Worm (Caenorhabditis elegans) whole organism, L2 larva: ENCODE measurements around the gene cdr-6.

Experiments used
- F13H6.1 ChIP-seq: sonication (generic microtip); optimal IDR thresholded peaks from 2 replicates; lab custom pipeline; 2016; ENCODE audit warnings: missing genetic modification characterization, missing compliant biosample characterization
- ZK546.5 ChIP-seq: sonication (generic microtip); optimal IDR thresholded peaks from 2 replicates; lab custom pipeline; 2017; ENCODE audit warnings: missing biosample characterization, missing genetic modification characterization
- alr-1 ChIP-seq: fragments of 150-350 bp; optimal IDR thresholded peaks from 2 replicates; lab custom pipeline; 2014; ENCODE audit warnings: missing biosample characterization, missing genetic modification characterization
- aly-2 ChIP-seq: fragments of 150-350 bp; optimal IDR thresholded peaks from 2 replicates; lab custom pipeline; 2014; ENCODE audit warnings: missing biosample characterization, missing genetic modification characterization
- blmp-1 ChIP-seq: sonication (generic microtip); optimal IDR thresholded peaks from 2 replicates; lab custom pipeline; 2017; ENCODE audit warnings: missing genetic modification characterization, mild to moderate bottlenecking, missing compliant biosample characterization, antibody characterized with exemption, moderate library complexity; ENCODE audit not compliant: insufficient read depth
- ceh-82 ChIP-seq: fragments of 150-350 bp; optimal IDR thresholded peaks from 2 replicates; lab custom pipeline; 2014; ENCODE audit warnings: missing biosample characterization, missing genetic modification characterization
- crh-2 ChIP-seq: sonication (generic microtip); optimal IDR thresholded peaks from 2 replicates; lab custom pipeline; 2017; ENCODE audit warnings: missing biosample characterization, missing genetic modification characterization
- dmd-4 ChIP-seq: sonication (generic microtip); optimal IDR thresholded peaks from 2 replicates; lab custom pipeline; 2017; ENCODE audit warnings: missing biosample characterization, missing genetic modification characterization
- elt-1 ChIP-seq: fragments of 150-350 bp; optimal IDR thresholded peaks from 2 replicates; lab custom pipeline; 2014; ENCODE audit warnings: missing biosample characterization, missing genetic modification characterization
- elt-3 ChIP-seq: sonication (generic microtip); optimal IDR thresholded peaks from 2 replicates; lab custom pipeline; 2017; ENCODE audit warnings: missing biosample characterization, missing genetic modification characterization
- fos-1 ChIP-seq: fragments of 150-350 bp; optimal IDR thresholded peaks from 2 replicates; lab custom pipeline; 2014; ENCODE audit warnings: missing biosample characterization, missing genetic modification characterization
- gmeb-1 ChIP-seq: fragments of 150-350 bp; optimal IDR thresholded peaks from 2 replicates; lab custom pipeline; 2014; ENCODE audit warnings: missing biosample characterization, missing genetic modification characterization
- lin-11 ChIP-seq: fragments of 150-350 bp; sonication (generic microtip); optimal IDR thresholded peaks from 2 replicates; lab custom pipeline; 2014; ENCODE audit warnings: missing biosample characterization, missing genetic modification characterization, inconsistent platforms, mixed read lengths
- lin-39 ChIP-seq: fragments of 150-350 bp; optimal IDR thresholded peaks from 2 replicates; lab custom pipeline; 2014; ENCODE audit warnings: missing biosample characterization, missing genetic modification reagents, missing genetic modification characterization
- lsy-2 ChIP-seq, 2 experiments: fragments of 150-350 bp in 1 of 2; sonication (generic microtip) in 1 of 2; optimal IDR thresholded peaks; 2 replicates each; lab custom pipeline; 2014 to 2017; ENCODE audit warnings: missing biosample characterization in 2 of 2, missing genetic modification characterization in 2 of 2
- mab-5 ChIP-seq: fragments of 150-350 bp; optimal IDR thresholded peaks from 2 replicates; lab custom pipeline; 2014; ENCODE audit warnings: missing biosample characterization, missing genetic modification characterization
- mbf-1 ChIP-seq: sonication (generic microtip); optimal IDR thresholded peaks from 2 replicates; lab custom pipeline; 2017; ENCODE audit warnings: missing biosample characterization, missing genetic modification characterization
- mdl-1 ChIP-seq, 2 experiments: fragments of 150-350 bp in 1 of 2; sonication (generic microtip) in 1 of 2; optimal IDR thresholded peaks; 2 replicates each; lab custom pipeline; 2017; ENCODE audit warnings: missing biosample characterization in 2 of 2, missing genetic modification characterization in 2 of 2
- nhr-10 ChIP-seq: sonication (generic microtip); optimal IDR thresholded peaks from 2 replicates; lab custom pipeline; 2017; ENCODE audit warnings: missing biosample characterization, missing genetic modification characterization
- nhr-21 ChIP-seq: fragments of 150-350 bp; optimal IDR thresholded peaks from 2 replicates; lab custom pipeline; 2014; ENCODE audit warnings: missing biosample characterization, missing genetic modification characterization
- nhr-237 ChIP-seq: fragments of 150-350 bp; optimal IDR thresholded peaks from 2 replicates; lab custom pipeline; 2014; ENCODE audit warnings: missing biosample characterization, missing genetic modification characterization
- nhr-25 ChIP-seq: fragments of 150-350 bp; sonication (generic microtip); optimal IDR thresholded peaks from 3 replicates; lab custom pipeline; 2014; ENCODE audit warnings: missing biosample characterization, missing genetic modification characterization
- peb-1 ChIP-seq: fragments of 150-350 bp; optimal IDR thresholded peaks from 2 replicates; lab custom pipeline; 2014; ENCODE audit warnings: missing biosample characterization, missing genetic modification characterization
- sem-4 ChIP-seq: fragments of 150-350 bp; optimal IDR thresholded peaks from 2 replicates; lab custom pipeline; 2014; ENCODE audit warnings: missing biosample characterization, missing genetic modification reagents, missing genetic modification characterization
- skn-1 ChIP-seq: sonication (generic microtip); optimal IDR thresholded peaks from 2 replicates; lab custom pipeline; 2017; ENCODE audit warnings: missing biosample characterization, missing genetic modification characterization
- sma-3 ChIP-seq: sonication (generic microtip); optimal IDR thresholded peaks from 2 replicates; lab custom pipeline; 2016; ENCODE audit warnings: missing genetic modification reagents, missing genetic modification characterization, missing compliant biosample characterization
- sma-9 ChIP-seq, 2 experiments: fragments of 150-350 bp in 1 of 2; sonication (generic microtip) in 1 of 2; optimal IDR thresholded peaks; 2 replicates each; lab custom pipeline; 2014 to 2016; ENCODE audit warnings: missing genetic modification characterization in 2 of 2, mild to moderate bottlenecking in 1 of 2, missing biosample characterization in 1 of 2, missing compliant biosample characterization in 1 of 2, missing genetic modification reagents in 1 of 2, moderate library complexity in 1 of 2
- snpc-4 ChIP-seq: fragments of 150-350 bp; optimal IDR thresholded peaks from 2 replicates; lab custom pipeline; 2014; ENCODE audit warnings: missing biosample characterization, missing genetic modification characterization
- unc-55 ChIP-seq: fragments of 150-350 bp; sonication (generic microtip); optimal IDR thresholded peaks from 3 replicates; lab custom pipeline; 2014; ENCODE audit warnings: missing biosample characterization, missing genetic modification reagents, missing genetic modification characterization
- unc-62 ChIP-seq: fragments of 150-350 bp; optimal IDR thresholded peaks from 2 replicates; lab custom pipeline; 2014; ENCODE audit warnings: missing biosample characterization, missing genetic modification reagents, missing genetic modification characterization
- zag-1 ChIP-seq: fragments of 150-350 bp; optimal IDR thresholded peaks from 2 replicates; lab custom pipeline; 2014; ENCODE audit warnings: missing biosample characterization, missing genetic modification characterization
- ztf-1 ChIP-seq: fragments of 200-800 bp; sonication (Bioruptor generic); conservative IDR thresholded peaks from 2 replicates; pipeline ENCODE4 v1.3.6; 2022; ENCODE audit warnings: missing genetic modification characterization, missing compliant biosample characterization
- ztf-11 ChIP-seq: sonication (generic microtip); optimal IDR thresholded peaks from 2 replicates; lab custom pipeline; 2017; ENCODE audit warnings: missing biosample characterization, missing genetic modification characterization
- ztf-4 ChIP-seq: fragments of 150-350 bp; optimal IDR thresholded peaks from 2 replicates; lab custom pipeline; 2014; ENCODE audit warnings: missing biosample characterization, missing genetic modification characterization

Gene cdr-6

ce11 chrV:12432111-12432510 lies 18.6 kb upstream of the cdr-6 start, which contains the start of gene C54D10.13:
Gene C54D10.13 (minus strand): TSS chrV:12432289.
- TF ChIP-seq lin-39 (tag; lab: Kevin White, UChicago) (no peak), ZK546.5 (tag; lab: Kevin White, UChicago) (no peak), fos-1 (peak; percentile 67)

- TF ChIP-seq zag-1 (tag; lab: Kevin White, UChicago) (no peak), sem-4 (no peak), skn-1 (tag; lab: Kevin White, UChicago) (no peak), mdl-1 (tag; optimal IDR thresholded peaks at IDR 0.05; lab: Kevin White, UChicago) (no peak), peb-1 (no peak), sma-9 (GFP tag; optimal IDR thresholded peaks at IDR 0.05; lab: Kevin White, UChicago) (no peak), sma-9 (tag; optimal IDR thresholded peaks at IDR 0.05; lab: Kevin White, UChicago) (no peak), crh-2 (tag; lab: Kevin White, UChicago) (no peak), lsy-2 (tag; optimal IDR thresholded peaks at IDR 0.05; lab: Kevin White, UChicago) (no peak), aly-2 (tag; lab: Kevin White, UChicago) (no peak), lin-11 (tag; lab: Kevin White, UChicago) (no peak), fos-1 (no peak), mbf-1 (tag; lab: Kevin White, UChicago) (no peak), ztf-4 (tag; lab: Kevin White, UChicago) (no peak), nhr-237 (tag; lab: Kevin White, UChicago) (no peak), nhr-10 (tag; lab: Kevin White, UChicago) (no peak), unc-62 (no peak), unc-55 (no peak), ztf-1 (GFP tag; lab: Robert Waterston, UW) (no peak), alr-1 (tag; lab: Kevin White, UChicago) (no peak)
These were observed 15.5 kb upstream of the cdr-6 start, which contains the start of gene C54D10.5 for ce11 chrV:12429039-12429438. Gene C54D10.5 (plus strand): TSS chrV:12429339.

ce11 chrV:12427826-12428225 lies 14.3 kb upstream of the cdr-6 start:
- no peak for TF ChIP-seq elt-3 (tag; lab: Kevin White, UChicago)
- TF ChIP-seq nhr-237 (tag; lab: Kevin White, UChicago): no peak
- TF ChIP-seq lin-11 (tag; lab: Kevin White, UChicago): no peak
- TF ChIP-seq nhr-21 (tag; lab: Kevin White, UChicago): no peak
- no peak for TF ChIP-seq sma-9 (GFP tag; optimal IDR thresholded peaks at IDR 0.05; lab: Kevin White, UChicago)
- TF ChIP-seq sma-9 (tag; optimal IDR thresholded peaks at IDR 0.05; lab: Kevin White, UChicago): no peak
- no peak for TF ChIP-seq dmd-4
- no peak for TF ChIP-seq mbf-1 (tag; lab: Kevin White, UChicago)
- no peak for TF ChIP-seq crh-2 (tag; lab: Kevin White, UChicago)
- no peak for TF ChIP-seq unc-62
- TF ChIP-seq ztf-1 (GFP tag; lab: Robert Waterston, UW): no peak
- TF ChIP-seq F13H6.1 (tag; lab: Kevin White, UChicago): no peak
- no peak for TF ChIP-seq mab-5 (tag; lab: Kevin White, UChicago)
- TF ChIP-seq nhr-10 (tag; lab: Kevin White, UChicago): no peak
- TF ChIP-seq ceh-82 (tag; lab: Kevin White, UChicago): no peak
- TF ChIP-seq ztf-11 (tag; lab: Kevin White, UChicago): no peak
- no peak for TF ChIP-seq alr-1 (tag; lab: Kevin White, UChicago)
- no peak for TF ChIP-seq blmp-1 (tag; lab: Kevin White, UChicago)
- no peak for TF ChIP-seq sma-3 (GFP tag; lab: Kevin White, UChicago)

ce11 chrV:12421360-12421759 lies 7.9 kb upstream of the cdr-6 start:
- TF ChIP-seq gmeb-1 (tag; lab: Kevin White, UChicago): no peak
- no peak for TF ChIP-seq snpc-4 (tag; lab: Kevin White, UChicago)
- no peak for TF ChIP-seq ztf-4 (tag; lab: Kevin White, UChicago)
- no peak for TF ChIP-seq nhr-25
- no peak for TF ChIP-seq lsy-2 (tag; optimal IDR thresholded peaks at IDR 0.05; lab: Kevin White, UChicago)

ce11 chrV:12420843-12421242 lies 7.3 kb upstream of the cdr-6 start, which contains the start of gene C54D10.4:
Gene C54D10.4 (minus strand): TSS chrV:12420943.
- TF ChIP-seq elt-1 (tag; lab: Kevin White, UChicago) (no peak), lin-39 (tag; lab: Kevin White, UChicago) (no peak), ztf-4 (tag; lab: Kevin White, UChicago) (no peak), unc-55 (no peak), nhr-237 (tag; lab: Kevin White, UChicago) (no peak)
